Fruit fly (Drosophila melanogaster) whole organism, embryonic: ENCODE measurements around the gene CG7183.

Experiments used
- Abd-B ChIP-seq: fragments of 200-800 bp; sonication (Bioruptor generic); optimal IDR thresholded peaks from 2 replicates; lab custom pipeline; 2018; ENCODE audit warnings: missing biosample characterization, mild to moderate bottlenecking, missing genetic modification characterization, moderate library complexity
- Aef1 ChIP-seq: fragments of 200-800 bp; sonication (Bioruptor generic); IDR thresholded peaks from 3 replicates; pipeline ENCODE4 v1.3.6; 2022; ENCODE audit warnings: missing biosample characterization, missing genetic modification characterization
- Awh ChIP-seq: fragments of 200-800 bp; sonication (Bioruptor generic); IDR thresholded peaks from 2 replicates; pipeline ENCODE4, ENCODE4 v1.3.6; 2022; ENCODE audit warnings: missing biosample characterization, missing genetic modification characterization
- B-H1 ChIP-seq: fragments of 200-800 bp; sonication (Bioruptor generic); IDR thresholded peaks from 3 replicates; pipeline ENCODE4 v1.3.6; 2022; ENCODE audit warnings: missing biosample characterization, missing genetic modification characterization
- CG11695 ChIP-seq: fragments of 200-800 bp; sonication (Bioruptor generic); IDR thresholded peaks from 3 replicates; pipeline ENCODE4 v1.3.6; 2022; ENCODE audit warnings: missing biosample characterization, missing genetic modification characterization
- CG11696 ChIP-seq: fragments of 200-800 bp; sonication (Bioruptor generic); IDR thresholded peaks from 2 replicates; pipeline ENCODE4 v1.3.6; 2022; ENCODE audit warnings: missing biosample characterization, missing genetic modification characterization
- CG12236 ChIP-seq: fragments of 200-800 bp; sonication (Bioruptor generic); optimal IDR thresholded peaks from 2 replicates; lab custom pipeline; 2016; ENCODE audit warnings: missing biosample characterization, missing genetic modification characterization
- CG1233 ChIP-seq: fragments of 200-800 bp; sonication (Bioruptor generic); optimal IDR thresholded peaks from 4 replicates; lab custom pipeline; 2018; ENCODE audit warnings: missing biosample characterization, mild to moderate bottlenecking, missing genetic modification characterization
- CG14050 ChIP-seq: fragments of 200-800 bp; sonication (Bioruptor generic); IDR thresholded peaks from 3 replicates; pipeline ENCODE4 v1.3.6; 2022; ENCODE audit warnings: missing biosample characterization, missing genetic modification characterization
- CG14965 ChIP-seq: fragments of 200-800 bp; sonication (Bioruptor generic); optimal IDR thresholded peaks from 2 replicates; lab custom pipeline; 2016; ENCODE audit warnings: missing biosample characterization, missing genetic modification characterization, borderline replicate concordance
- CG17612 ChIP-seq: fragments of 200-800 bp; sonication (Bioruptor generic); IDR thresholded peaks from 2 replicates; pipeline ENCODE4 v1.3.6; 2022; ENCODE audit warnings: missing biosample characterization, missing genetic modification characterization
- CG18764 ChIP-seq: fragments of 200-800 bp; sonication (Bioruptor generic); optimal IDR thresholded peaks from 3 replicates; lab custom pipeline; 2016; ENCODE audit warnings: missing biosample characterization, missing genetic modification characterization
- CG30431 ChIP-seq: fragments of 200-800 bp; sonication (Bioruptor generic); optimal IDR thresholded peaks from 2 replicates; lab custom pipeline; 2017; ENCODE audit warnings: missing biosample characterization, missing genetic modification characterization
- CG32772 ChIP-seq: fragments of 200-800 bp; sonication (Bioruptor generic); IDR thresholded peaks from 2 replicates; pipeline ENCODE4 v1.3.6; 2022; ENCODE audit warnings: missing biosample characterization, missing genetic modification characterization
- CG33557 ChIP-seq: fragments of 200-800 bp; sonication (Bioruptor generic); optimal IDR thresholded peaks from 2 replicates; lab custom pipeline; 2019; ENCODE audit warnings: missing biosample characterization, mild to moderate bottlenecking, missing genetic modification characterization, moderate library complexity
- CG42726 ChIP-seq: fragments of 200-800 bp; sonication (Bioruptor generic); IDR thresholded peaks from 2 replicates; pipeline ENCODE4 v1.3.6; 2022; ENCODE audit warnings: missing biosample characterization, missing genetic modification characterization; ENCODE audit not compliant: partially characterized antibody
- CG4820 ChIP-seq: fragments of 200-800 bp; sonication (Bioruptor generic); optimal IDR thresholded peaks from 3 replicates; lab custom pipeline; 2016; ENCODE audit warnings: missing biosample characterization, missing genetic modification characterization
- CG7928 ChIP-seq: fragments of 200-800 bp; sonication (Bioruptor generic); optimal IDR thresholded peaks from 2 replicates; lab custom pipeline; 2017; ENCODE audit warnings: missing biosample characterization, mild to moderate bottlenecking, missing genetic modification characterization
- CG9727 ChIP-seq: fragments of 200-800 bp; sonication (Bioruptor generic); optimal IDR thresholded peaks from 3 replicates; lab custom pipeline; 2017; ENCODE audit warnings: missing biosample characterization, mild to moderate bottlenecking, missing genetic modification characterization
- CG9817 ChIP-seq: fragments of 200-800 bp; sonication (Bioruptor generic); optimal IDR thresholded peaks from 2 replicates; lab custom pipeline; 2018; ENCODE audit warnings: missing biosample characterization, mild to moderate bottlenecking, missing genetic modification characterization, moderate library complexity
- CrebB ChIP-seq: fragments of 200-800 bp; sonication (Bioruptor generic); optimal IDR thresholded peaks from 3 replicates; lab custom pipeline; 2018; ENCODE audit warnings: missing biosample characterization, mild to moderate bottlenecking, missing genetic modification characterization
- Dip3 ChIP-seq: fragments of 200-800 bp; sonication (Bioruptor generic); optimal IDR thresholded peaks from 3 replicates; lab custom pipeline; 2016; ENCODE audit warnings: missing biosample characterization, missing genetic modification characterization
- Dll ChIP-seq: fragments of 200-800 bp; sonication (Bioruptor generic); IDR thresholded peaks from 4 replicates; pipeline ENCODE4 v1.3.6; 2022; ENCODE audit warnings: missing biosample characterization, missing genetic modification characterization; ENCODE audit not compliant: partially characterized antibody
- E2f2 ChIP-seq: fragments of 200-800 bp; sonication (Bioruptor generic); IDR thresholded peaks from 2 replicates; pipeline ENCODE4 v1.3.6; 2022; ENCODE audit warnings: missing biosample characterization, missing genetic modification characterization
- GATAe ChIP-seq: fragments of 200-800 bp; sonication (Bioruptor generic); conservative IDR thresholded peaks from 2 replicates; pipeline ENCODE4 v1.3.6; 2022; ENCODE audit warnings: missing biosample characterization, missing genetic modification characterization
- HLHmδ ChIP-seq: fragments of 200-800 bp; sonication (Bioruptor generic); optimal IDR thresholded peaks from 2 replicates; lab custom pipeline; 2018; ENCODE audit warnings: missing biosample characterization, mild to moderate bottlenecking, missing genetic modification characterization, moderate library complexity
- Hsf ChIP-seq: fragments of 200-800 bp; sonication (Bioruptor generic); optimal IDR thresholded peaks from 3 replicates; lab custom pipeline; 2016; ENCODE audit warnings: missing biosample characterization, missing genetic modification characterization
- Side ChIP-seq: fragments of 200-800 bp; sonication (Bioruptor generic); optimal IDR thresholded peaks from 2 replicates; lab custom pipeline; 2016; ENCODE audit warnings: missing biosample characterization, missing genetic modification characterization
- Six4 ChIP-seq: fragments of 200-800 bp; sonication (Bioruptor generic); optimal IDR thresholded peaks from 2 replicates; lab custom pipeline; 2016; ENCODE audit warnings: missing biosample characterization, missing genetic modification characterization
- Tbp ChIP-seq: fragments of >200 bp; optimal IDR thresholded peaks from 2 replicates; lab custom pipeline; 2018; ENCODE audit warnings: missing biosample characterization, missing genetic modification characterization
- YL-1 ChIP-seq: fragments of 200-800 bp; sonication (Bioruptor generic); optimal IDR thresholded peaks from 3 replicates; lab custom pipeline; 2017; ENCODE audit warnings: missing biosample characterization, mild to moderate bottlenecking, missing genetic modification characterization
- ap ChIP-seq: fragments of 200-800 bp; sonication (Bioruptor generic); IDR thresholded peaks from 2 replicates; pipeline ENCODE4 v1.3.6; 2022; ENCODE audit warnings: missing biosample characterization, missing genetic modification characterization
- ato ChIP-seq: fragments of 200-800 bp; sonication (Bioruptor generic); IDR thresholded peaks from 2 replicates; pipeline ENCODE4 v1.3.6; 2022; ENCODE audit warnings: missing biosample characterization, missing genetic modification characterization; ENCODE audit not compliant: partially characterized antibody
- br ChIP-seq: fragments of >200 bp; optimal IDR thresholded peaks from 2 replicates; lab custom pipeline; 2017
- cad ChIP-seq: fragments of >200 bp; optimal IDR thresholded peaks from 2 replicates; lab custom pipeline; 2017; ENCODE audit warnings: missing biosample characterization, missing genetic modification characterization
- cas ChIP-seq: fragments of 200-800 bp; sonication (Bioruptor generic); IDR thresholded peaks from 2 replicates; pipeline ENCODE4 v1.3.6; 2022; ENCODE audit warnings: missing biosample characterization, missing genetic modification characterization
- dmrt11E ChIP-seq: fragments of 200-800 bp; sonication (Bioruptor generic); optimal IDR thresholded peaks from 3 replicates; lab custom pipeline; 2018; ENCODE audit warnings: missing biosample characterization, mild to moderate bottlenecking, missing genetic modification characterization, moderate library complexity
- gsb-n ChIP-seq: fragments of 200-800 bp; sonication (Bioruptor generic); optimal IDR thresholded peaks from 3 replicates; lab custom pipeline; 2018; ENCODE audit warnings: missing biosample characterization, mild to moderate bottlenecking, missing genetic modification characterization
- jing ChIP-seq: fragments of 200-800 bp; sonication (Bioruptor generic); optimal IDR thresholded peaks from 2 replicates; lab custom pipeline; 2018; ENCODE audit warnings: missing biosample characterization, mild to moderate bottlenecking, missing genetic modification characterization
- kni ChIP-seq: fragments of 200-800 bp; sonication (Bioruptor generic); optimal IDR thresholded peaks from 3 replicates; lab custom pipeline; 2017; ENCODE audit warnings: mild to moderate bottlenecking, missing biosample characterization, missing genetic modification reagents, missing genetic modification characterization
- knrl ChIP-seq: fragments of 200-800 bp; sonication (Bioruptor generic); IDR thresholded peaks from 3 replicates; pipeline ENCODE4 v1.3.6; 2022; ENCODE audit warnings: missing biosample characterization, missing genetic modification characterization; ENCODE audit not compliant: partially characterized antibody
- rib ChIP-seq: fragments of 200-800 bp; sonication (Bioruptor generic); IDR thresholded peaks from 2 replicates; pipeline ENCODE4 v1.3.6; 2022; ENCODE audit warnings: missing biosample characterization, missing genetic modification characterization
- seq ChIP-seq: fragments of 200-800 bp; sonication (Bioruptor generic); IDR thresholded peaks from 2 replicates; pipeline ENCODE4 v1.3.6; 2022; ENCODE audit warnings: missing biosample characterization, missing genetic modification characterization
- sisA ChIP-seq: fragments of 200-800 bp; sonication (Bioruptor generic); IDR thresholded peaks from 2 replicates; pipeline ENCODE4 v1.3.6; 2022; ENCODE audit warnings: missing biosample characterization, missing genetic modification characterization
- slou ChIP-seq: fragments of 200-800 bp; sonication (Bioruptor generic); optimal IDR thresholded peaks from 3 replicates; lab custom pipeline; 2016; ENCODE audit warnings: missing biosample characterization, missing genetic modification characterization
- tap ChIP-seq: fragments of 200-800 bp; optimal IDR thresholded peaks from 3 replicates; lab custom pipeline; 2019; ENCODE audit warnings: missing biosample characterization, mild to moderate bottlenecking, missing genetic modification characterization, moderate library complexity
- trh ChIP-seq: fragments of 200-800 bp; sonication (Bioruptor generic); optimal IDR thresholded peaks from 2 replicates; lab custom pipeline; 2016; ENCODE audit warnings: missing biosample characterization, missing genetic modification characterization
- tup ChIP-seq: fragments of 200-800 bp; sonication (Bioruptor generic); optimal IDR thresholded peaks from 2 replicates; lab custom pipeline; 2016; ENCODE audit warnings: missing biosample characterization, mild to moderate bottlenecking, missing genetic modification characterization, moderate library complexity
- tx ChIP-seq: fragments of 200-800 bp; sonication (Bioruptor generic); optimal IDR thresholded peaks from 2 replicates; lab custom pipeline; 2016; ENCODE audit warnings: missing biosample characterization, missing genetic modification characterization
- wek ChIP-seq: fragments of 200-800 bp; sonication (Bioruptor generic); optimal IDR thresholded peaks from 3 replicates; lab custom pipeline; 2018; ENCODE audit warnings: missing biosample characterization, mild to moderate bottlenecking, missing genetic modification characterization, moderate library complexity
- zf30C ChIP-seq: fragments of 200-800 bp; sonication (Bioruptor generic); optimal IDR thresholded peaks from 3 replicates; lab custom pipeline; 2018; ENCODE audit warnings: missing biosample characterization, mild to moderate bottlenecking, missing genetic modification characterization

The CG7183 gene

DNA sequence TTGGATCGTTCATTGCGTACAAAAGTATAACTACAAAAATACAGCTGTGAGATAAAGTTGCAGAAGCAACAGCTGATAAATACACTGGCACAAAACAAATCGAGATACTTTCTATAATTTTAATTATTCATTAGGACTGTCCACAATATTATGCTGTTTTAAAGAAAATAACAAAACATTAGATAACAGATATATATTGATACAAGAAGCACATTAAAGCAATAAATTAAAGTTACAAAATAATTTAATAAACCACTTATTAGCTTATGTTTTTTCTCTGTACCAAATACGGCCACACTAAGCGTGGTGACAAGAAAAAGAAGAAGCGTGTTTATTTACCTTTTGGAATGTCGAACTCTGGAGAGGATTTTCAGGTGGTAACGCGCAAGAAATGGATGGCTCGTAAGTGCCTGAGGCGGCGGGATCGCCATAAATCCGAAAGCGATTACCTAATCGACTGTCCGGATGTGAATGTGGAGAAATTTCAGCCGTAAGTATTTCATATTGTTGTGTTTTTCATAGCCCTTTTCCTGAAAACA, at the start of gene CG7183, which contains the start of gene CG7988 (continued):
- TF ChIP-seq CG30431 (GFP tag; lab: Kevin White, UChicago) = peak; percentile 91
- peak; percentile 98 for TF ChIP-seq ap (GFP tag; lab: Robert Waterston, UW)
- peak; percentile 95 for TF ChIP-seq cas (GFP tag; lab: Robert Waterston, UW)
- peak; percentile 93 for TF ChIP-seq CG11696 (GFP tag; lab: Robert Waterston, UW)
- TF ChIP-seq CG42726 (GFP tag; lab: Robert Waterston, UW) = no peak
- TF ChIP-seq CG14050 = peak; percentile 96
- TF ChIP-seq CG1233 (GFP tag; lab: Kevin White, UChicago) = peak; percentile 96
- TF ChIP-seq slou (GFP tag; lab: Kevin White, UChicago) = peak; percentile 92
- TF ChIP-seq sisA (GFP tag; lab: Robert Waterston, UW) = peak; percentile 98
- peak; percentile 98 for TF ChIP-seq CG9727 (GFP tag; lab: Kevin White, UChicago)
- no peak for TF ChIP-seq ato (GFP tag; lab: Robert Waterston, UW)
- TF ChIP-seq Tbp (GFP tag; lab: Kevin White, UChicago) = no peak
- TF ChIP-seq CG17612 (GFP tag; lab: Robert Waterston, UW) = peak; percentile 97
- TF ChIP-seq CG33557 = peak; percentile 97
- peak; percentile 98 for TF ChIP-seq B-H1 (GFP tag; lab: Robert Waterston, UW)
- peak; percentile 98 for TF ChIP-seq CG9817 (tag; lab: Kevin White, UChicago)
- TF ChIP-seq tap (tag; lab: Kevin White, UChicago) = peak; percentile 97
- no peak; the same call in 2 of the 3 replicates for TF ChIP-seq knrl (GFP tag; lab: Robert Waterston, UW)
- peak; percentile 93 for TF ChIP-seq tx (GFP tag; lab: Kevin White, UChicago)
- TF ChIP-seq YL-1 = peak; percentile 92
- peak; percentile 96 for TF ChIP-seq CG4820 (GFP tag; lab: Kevin White, UChicago)
- peak; percentile 99 for TF ChIP-seq gsb-n (tag; lab: Kevin White, UChicago)
- peak; percentile 97 for TF ChIP-seq rib
- TF ChIP-seq Dip3 (GFP tag; lab: Kevin White, UChicago) = peak; percentile 94
- TF ChIP-seq Hsf (GFP tag; lab: Kevin White, UChicago) = peak; percentile 98
- peak; percentile 99 for TF ChIP-seq Abd-B
- peak; percentile 90 for TF ChIP-seq tup (GFP tag; lab: Kevin White, UChicago)
- peak; percentile 68 for TF ChIP-seq wek (GFP tag; lab: Kevin White, UChicago)
- peak; percentile 91 for TF ChIP-seq jing (GFP tag; lab: Kevin White, UChicago)
- peak; percentile 92 for TF ChIP-seq GATAe (GFP tag; lab: Robert Waterston, UW)
- TF ChIP-seq Six4 (GFP tag; lab: Kevin White, UChicago) = peak; percentile 97
- peak; percentile 43 for TF ChIP-seq CG14965 (GFP tag; lab: Kevin White, UChicago)
- TF ChIP-seq Aef1 (GFP tag; lab: Robert Waterston, UW) = peak; percentile 97
- TF ChIP-seq seq = peak; percentile 96
- peak; percentile 62 for TF ChIP-seq CG7928
- TF ChIP-seq trh = peak; percentile 95
- peak; percentile 83 for TF ChIP-seq E2f2
- peak; percentile 99 for TF ChIP-seq dmrt11E (tag; lab: Kevin White, UChicago)
- TF ChIP-seq CG11695 (GFP tag; lab: Robert Waterston, UW) = peak; percentile 99
- peak; percentile 90 for TF ChIP-seq Side (GFP tag; lab: Kevin White, UChicago)
- no peak for TF ChIP-seq HLHmδ (GFP tag; lab: Kevin White, UChicago)
- TF ChIP-seq Dll (GFP tag; lab: Robert Waterston, UW) = peak; percentile 48; the same call in 1 of the 4 replicates
- peak; percentile 99 for TF ChIP-seq zf30C
- TF ChIP-seq CG32772 (GFP tag; lab: Robert Waterston, UW) = peak; percentile 99
- TF ChIP-seq CrebB (tag; lab: Kevin White, UChicago) = peak; percentile 96
- peak; percentile 50 for TF ChIP-seq kni
- TF ChIP-seq CG12236 (GFP tag; lab: Kevin White, UChicago) = peak; percentile 89
- peak; percentile 98 for TF ChIP-seq Awh
- TF ChIP-seq cad = no peak
- no peak for TF ChIP-seq br (lab: Kevin White, UChicago)
- TF ChIP-seq CG18764 (GFP tag; lab: Kevin White, UChicago) = peak; percentile 96
